Worm (Caenorhabditis elegans): Measurements from ENCODE around the gene qua-1.

DNA sequence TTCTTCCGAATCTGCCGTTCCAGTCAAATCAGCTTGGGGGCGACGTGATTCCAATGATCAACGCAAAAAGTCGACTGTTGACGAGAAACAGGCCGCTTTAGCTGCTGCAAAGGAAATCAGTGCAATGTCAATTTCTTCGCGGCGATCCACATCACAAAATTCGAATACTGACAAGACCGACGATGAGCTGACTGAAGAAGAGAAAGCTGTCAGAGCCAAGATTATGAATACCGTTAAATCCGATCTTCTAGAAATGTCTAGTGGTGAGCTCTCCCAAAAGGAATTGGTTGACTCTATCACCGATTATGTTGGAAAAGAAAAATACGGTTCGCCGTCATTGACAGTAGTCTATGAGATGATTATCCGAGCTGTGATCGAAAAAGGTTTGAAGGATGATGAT, 21.7 kb downstream of the qua-1 start:
- TF ChIP-seq F13C5.2 (tag; optimal IDR thresholded peaks at IDR 0.05) (no peak), aly-1 (tag; optimal IDR thresholded peaks at IDR 0.05) (no peak), ceh-36 (tag; optimal IDR thresholded peaks at IDR 0.05) (no peak), ets-7 (tag; optimal IDR thresholded peaks at IDR 0.05) (no peak), flt-1 (GFP tag; IDR thresholded peaks at IDR 0.05) (no peak), ama-1 (optimal IDR thresholded peaks at IDR 0.05) (no peak), hmg-4 (GFP tag; optimal IDR thresholded peaks at IDR 0.05) (no peak), ceh-13 (GFP tag; optimal IDR thresholded peaks at IDR 0.05) (no peak), scrt-1 (GFP tag; IDR thresholded peaks at IDR 0.05) (no peak), hnd-1 (tag; optimal IDR thresholded peaks at IDR 0.05) (no peak), hmbx-1 (tag; optimal IDR thresholded peaks at IDR 0.05) (no peak), tbx-11 (GFP tag; IDR thresholded peaks at IDR 0.05) (no peak), pes-1 (GFP tag; IDR thresholded peaks at IDR 0.05) (no peak)
